Fruit fly (Drosophila melanogaster) whole organism, wandering third instar larva: ENCODE data around the gene CG31533.

Experiments used
- Abd-B ChIP-seq: fragments of >200 bp; optimal IDR thresholded peaks from 2 replicates; lab custom pipeline; 2017; ENCODE audit warnings: missing biosample characterization, missing genetic modification characterization
- CG9705 ChIP-seq: fragments of 200-800 bp; sonication (Bioruptor generic); optimal IDR thresholded peaks from 2 replicates; lab custom pipeline; 2018; ENCODE audit warnings: missing biosample characterization, mild to moderate bottlenecking, missing genetic modification characterization
- CrebA ChIP-seq: fragments of 200-800 bp; sonication (Bioruptor generic); optimal IDR thresholded peaks from 2 replicates; lab custom pipeline; 2016; ENCODE audit warnings: missing biosample characterization, mild to moderate bottlenecking, missing genetic modification characterization, borderline replicate concordance
- Dfd ChIP-seq: fragments of >200 bp; optimal IDR thresholded peaks from 2 replicates; lab custom pipeline; 2017; ENCODE audit warnings: missing biosample characterization, missing genetic modification characterization
- Dif ChIP-seq: fragments of 200-275, 200-300 bp; sonication (Bioruptor generic); optimal IDR thresholded peaks from 2 replicates; lab custom pipeline; 2018; ENCODE audit warnings: missing biosample characterization, missing genetic modification characterization; ENCODE audit not compliant: partially characterized antibody
- HLH106 ChIP-seq: fragments of 200-800 bp; optimal IDR thresholded peaks from 3 replicates; lab custom pipeline; 2019; ENCODE audit warnings: missing biosample characterization, mild to moderate bottlenecking, missing genetic modification characterization, moderate library complexity
- Hr78 ChIP-seq: fragments of >200 bp; optimal IDR thresholded peaks from 2 replicates; lab custom pipeline; 2017; ENCODE audit warnings: missing biosample characterization, missing genetic modification characterization
- Hr83 ChIP-seq: fragments of 200-300 bp; sonication (Bioruptor generic); optimal IDR thresholded peaks from 2 replicates; lab custom pipeline; 2016; ENCODE audit warnings: missing biosample characterization, mild to moderate bottlenecking, missing genetic modification characterization, moderate library complexity; ENCODE audit not compliant: poor library complexity, severe bottlenecking
- Jra ChIP-seq: sonication (Bioruptor generic); optimal IDR thresholded peaks from 2 replicates; lab custom pipeline; 2016; ENCODE audit warnings: missing biosample characterization, missing genetic modification characterization
- OdsH ChIP-seq: fragments of 200-800 bp; sonication (Bioruptor generic); optimal IDR thresholded peaks from 2 replicates; lab custom pipeline; 2016; ENCODE audit warnings: missing biosample characterization, mild to moderate bottlenecking, missing genetic modification characterization
- Sp1 ChIP-seq: fragments of 200-800 bp; sonication (Bioruptor generic); optimal IDR thresholded peaks from 3 replicates; lab custom pipeline; 2019; ENCODE audit warnings: missing biosample characterization, mild to moderate bottlenecking, missing genetic modification characterization, moderate library complexity
- Vsx2 ChIP-seq: fragments of 200-300, 225-300 bp; sonication (Bioruptor generic); optimal IDR thresholded peaks from 2 replicates; lab custom pipeline; 2018; ENCODE audit warnings: missing biosample characterization, missing genetic modification characterization; ENCODE audit not compliant: partially characterized antibody
- br ChIP-seq: fragments of 200-800 bp; sonication (Bioruptor generic); optimal IDR thresholded peaks from 2 replicates; lab custom pipeline; 2016; ENCODE audit warnings: missing biosample characterization, missing genetic modification characterization
- brk ChIP-seq: fragments of 200-800 bp; sonication (Bioruptor generic); optimal IDR thresholded peaks from 2 replicates; lab custom pipeline; 2016; ENCODE audit warnings: missing biosample characterization, mild to moderate bottlenecking, missing genetic modification characterization
- dl ChIP-seq, 2 experiments: fragments of 175-275, 200-275 bp in 1 of 2; fragments of 200-275 bp in 1 of 2; sonication (Bioruptor generic); optimal IDR thresholded peaks; lab custom pipeline; 2018; ENCODE audit warnings: mild to moderate bottlenecking in 2 of 2, missing biosample characterization in 2 of 2, missing genetic modification characterization in 2 of 2, moderate library complexity in 2 of 2; ENCODE audit not compliant: partially characterized antibody in 2 of 2, insufficient read depth in 1 of 2
- dsf ChIP-seq: sonication (Bioruptor generic); optimal IDR thresholded peaks from 2 replicates; lab custom pipeline; 2016; ENCODE audit warnings: missing biosample characterization, missing genetic modification characterization, borderline replicate concordance
- ey ChIP-seq: fragments of 200-800 bp; sonication (Bioruptor generic); optimal IDR thresholded peaks from 2 replicates; lab custom pipeline; 2016; ENCODE audit warnings: missing biosample characterization, missing genetic modification characterization
- foxo ChIP-seq, 2 experiments: fragments of 200-800 bp; sonication (Bioruptor generic); optimal IDR thresholded peaks; 2 replicates in 1 of 2; 3 replicates in 1 of 2; lab custom pipeline; 2016 to 2017; ENCODE audit warnings: missing biosample characterization in 2 of 2, missing genetic modification characterization in 2 of 2
- h ChIP-seq: fragments of 200-800 bp; sonication (Bioruptor generic); optimal IDR thresholded peaks from 3 replicates; lab custom pipeline; 2016; ENCODE audit warnings: missing biosample characterization, mild to moderate bottlenecking, missing genetic modification characterization
- jim ChIP-seq: fragments of 175-275, 200-325 bp; sonication (Bioruptor generic); optimal IDR thresholded peaks from 2 replicates; lab custom pipeline; 2016; ENCODE audit warnings: missing biosample characterization, mild to moderate bottlenecking, missing genetic modification characterization
- lola ChIP-seq: fragments of >200 bp; optimal IDR thresholded peaks from 2 replicates; lab custom pipeline; 2017; ENCODE audit warnings: missing biosample characterization, missing genetic modification characterization
- pan ChIP-seq: fragments of >200 bp; optimal IDR thresholded peaks from 2 replicates; lab custom pipeline; 2017
- psq ChIP-seq: fragments of 200-800 bp; sonication (Bioruptor generic); optimal IDR thresholded peaks from 3 replicates; lab custom pipeline; 2017; ENCODE audit warnings: missing biosample characterization, mild to moderate bottlenecking, missing genetic modification characterization, moderate library complexity
- rgr ChIP-seq: fragments of 200-800 bp; sonication (Bioruptor generic); optimal IDR thresholded peaks from 3 replicates; lab custom pipeline; 2016; ENCODE audit warnings: missing biosample characterization, mild to moderate bottlenecking, missing genetic modification characterization
- sv ChIP-seq: fragments of 200-800 bp; sonication (Bioruptor generic); optimal IDR thresholded peaks from 3 replicates; lab custom pipeline; 2016; ENCODE audit warnings: missing biosample characterization, missing genetic modification characterization
- tai ChIP-seq: sonication (Bioruptor generic); optimal IDR thresholded peaks from 2 replicates; lab custom pipeline; 2016; ENCODE audit warnings: missing biosample characterization, missing genetic modification characterization
- usp ChIP-seq: fragments of >200 bp; optimal IDR thresholded peaks from 2 replicates; lab custom pipeline; 2017; ENCODE audit warnings: missing biosample characterization, missing genetic modification characterization
- woc ChIP-seq: sonication (Bioruptor generic); optimal IDR thresholded peaks from 2 replicates; lab custom pipeline; 2016; ENCODE audit warnings: missing biosample characterization, mild to moderate bottlenecking, missing genetic modification characterization

CG31533 gene

DNA sequence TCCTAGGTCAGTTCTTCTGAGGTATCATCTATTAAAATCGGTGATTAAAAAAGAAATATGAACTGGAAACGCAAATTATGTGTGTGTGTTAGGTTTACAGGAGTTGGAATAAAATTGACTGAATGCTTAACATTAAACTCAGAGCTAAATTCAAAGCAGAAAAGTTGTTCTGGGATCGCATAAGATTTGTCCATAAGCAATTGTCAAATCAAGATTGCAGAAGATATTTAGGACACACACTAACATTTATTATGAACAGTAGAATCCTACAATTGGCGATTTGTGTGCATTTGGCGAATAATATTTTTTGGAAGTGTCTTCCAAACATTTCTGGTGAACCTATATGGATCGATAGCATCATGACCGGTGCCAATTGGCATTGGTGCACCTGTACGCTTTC is at the start of gene CG31533:
Gene CG31533 (minus strand): TSS at position 101 of the 400 bp plus-strand sequence.
- TF ChIP-seq psq (GFP tag; lab: Kevin White, UChicago) (no peak), sv (GFP tag; lab: Kevin White, UChicago) (no peak), woc (no peak), Hr78 (no peak), br (GFP tag; lab: Kevin White, UChicago) (no peak), CrebA (GFP tag; lab: Kevin White, UChicago) (no peak), usp (GFP tag; lab: Kevin White, UChicago) (no peak), Dif (GFP tag; lab: Kevin White, UChicago) (no peak), dl (GFP tag; optimal IDR thresholded peaks at IDR 0.05; lab: Kevin White, UChicago; ENCODE audit: insufficient read depth in 1 of 2, partially characterized antibody in 2 of 2) (no peak), CG9705 (GFP tag; lab: Kevin White, UChicago) (no peak), pan (lab: Kevin White, UChicago) (no peak), lola (GFP tag; lab: Kevin White, UChicago) (no peak), Vsx2 (no peak), HLH106 (tag; lab: Kevin White, UChicago) (no peak), brk (GFP tag; lab: Kevin White, UChicago) (no peak)
- TF ChIP-seq, all 38 proteins: peak for 0

- no peak for TF ChIP-seq Sp1 (GFP tag; lab: Kevin White, UChicago)
- TF ChIP-seq Abd-B (GFP tag; lab: Kevin White, UChicago), result no peak
- TF ChIP-seq Hr83 (GFP tag; lab: Kevin White, UChicago), result no peak
- no peak for TF ChIP-seq OdsH
- no peak for TF ChIP-seq Dfd
- TF ChIP-seq CrebA (GFP tag; lab: Kevin White, UChicago), result no peak
- no peak for TF ChIP-seq jim (GFP tag; lab: Kevin White, UChicago)
- no peak for TF ChIP-seq br (GFP tag; lab: Kevin White, UChicago)
- no peak for TF ChIP-seq CG9705 (GFP tag; lab: Kevin White, UChicago)
Observed at dm6 chr3R:14162176-14162759, 5.0 kb upstream of the CG31533 start, which contains the start of gene CG3199. TSS of gene CG3199 (plus strand) at chr3R:14162709.

dm6 chr3R:14160178-14160577 is 2.9 kb upstream of the CG31533 start, which contains the start of gene CG31327:
TSS of gene CG31327 (minus strand) at chr3R:14160278.
- TF ChIP-seq ey (GFP tag; lab: Kevin White, UChicago) (no peak), CG9705 (GFP tag; lab: Kevin White, UChicago) (no peak), Jra (no peak), rgr (GFP tag; lab: Kevin White, UChicago) (no peak), Hr83 (GFP tag; lab: Kevin White, UChicago) (no peak), psq (GFP tag; lab: Kevin White, UChicago) (no peak), foxo (GFP tag; optimal IDR thresholded peaks at IDR 0.05; lab: Kevin White, UChicago) (no peak), brk (GFP tag; lab: Kevin White, UChicago) (no peak)
- TF ChIP-seq, all 38 proteins: peak for 0

dm6 chr3R:14154341-14154740 is 2.9 kb downstream of the CG31533 start, which contains the start of gene CG44215:
TSS of gene CG44215 (minus strand) at chr3R:14154441.
- TF ChIP-seq OdsH (no peak), tai (GFP tag; lab: Kevin White, UChicago) (no peak), h (GFP tag; lab: Kevin White, UChicago) (no peak), pan (lab: Kevin White, UChicago) (no peak), ey (GFP tag; lab: Kevin White, UChicago) (no peak), CG9705 (GFP tag; lab: Kevin White, UChicago) (no peak), woc (no peak)
- TF ChIP-seq, all 38 proteins: peak for 0

DNA sequence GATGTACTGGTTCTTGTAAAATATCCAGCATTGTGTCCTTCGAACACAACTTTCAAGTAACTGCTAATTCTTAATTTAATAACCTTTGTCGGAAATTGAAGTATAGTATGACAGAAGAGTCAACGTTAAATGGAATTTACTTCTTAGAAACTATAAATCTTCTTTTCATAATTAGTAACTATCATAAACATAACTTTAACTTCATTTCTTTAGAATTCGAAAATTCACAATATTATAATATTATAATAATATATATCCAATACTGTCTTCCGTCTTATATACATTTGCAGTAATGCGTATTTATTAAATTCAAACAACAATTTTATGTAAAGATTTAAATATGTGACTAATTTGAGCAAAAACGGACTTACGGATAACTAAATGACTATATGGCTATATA is 3.5 kb downstream of the CG31533 start, which contains the start of gene Recs1:
Gene Recs1 (minus strand): TSS at position 101 of the 400 bp plus-strand sequence.
- no peak for TF ChIP-seq dsf (GFP tag; lab: Kevin White, UChicago)
- no peak for TF ChIP-seq Dfd
- no peak for TF ChIP-seq usp (GFP tag; lab: Kevin White, UChicago)
- no peak for TF ChIP-seq OdsH
- TF ChIP-seq, all 38 proteins: peak for 0
